Worm (Caenorhabditis elegans): ENCODE measurements around the gene F57B9.1.

F57B9.1 gene

DNA sequence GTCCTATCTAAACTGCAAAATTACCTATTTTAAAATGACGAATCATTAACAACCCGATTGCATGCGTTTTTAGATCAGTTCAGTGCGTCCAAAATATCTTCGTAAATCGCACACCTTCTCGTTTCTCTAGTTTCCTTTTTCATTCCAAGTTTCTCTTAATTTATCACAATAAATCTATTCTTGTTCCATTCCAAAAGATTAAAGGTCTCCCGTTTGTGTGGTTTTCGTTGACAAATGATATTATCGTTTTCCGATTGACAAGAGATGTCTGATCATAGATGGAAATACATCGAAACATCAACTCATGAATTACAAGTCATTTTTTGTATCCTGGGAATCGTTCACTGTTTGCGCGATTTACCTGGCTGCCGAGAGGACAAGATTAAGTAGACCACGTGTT lies 31.3 kb downstream of the F57B9.1 start (continued):
- TF ChIP-seq mef-2 (tag; optimal IDR thresholded peaks at IDR 0.05) (no peak), pag-3 (tag; optimal IDR thresholded peaks at IDR 0.05; ENCODE audit: borderline replicate concordance, insufficient read depth) (no peak), pqm-1 (tag; optimal IDR thresholded peaks at IDR 0.05) (no peak), nhr-90 (tag; optimal IDR thresholded peaks at IDR 0.05; ENCODE audit: poor library complexity) (no peak), ztf-11 (tag; optimal IDR thresholded peaks at IDR 0.05) (no peak), ets-5 (GFP tag; IDR thresholded peaks at IDR 0.05) (no peak), lin-15B (tag; optimal IDR thresholded peaks at IDR 0.05) (no peak), mab-9 (GFP tag; IDR thresholded peaks at IDR 0.05) (no peak), ama-1 (optimal IDR thresholded peaks at IDR 0.05) (no peak), nhr-28 (tag; optimal IDR thresholded peaks at IDR 0.05) (no peak)

DNA sequence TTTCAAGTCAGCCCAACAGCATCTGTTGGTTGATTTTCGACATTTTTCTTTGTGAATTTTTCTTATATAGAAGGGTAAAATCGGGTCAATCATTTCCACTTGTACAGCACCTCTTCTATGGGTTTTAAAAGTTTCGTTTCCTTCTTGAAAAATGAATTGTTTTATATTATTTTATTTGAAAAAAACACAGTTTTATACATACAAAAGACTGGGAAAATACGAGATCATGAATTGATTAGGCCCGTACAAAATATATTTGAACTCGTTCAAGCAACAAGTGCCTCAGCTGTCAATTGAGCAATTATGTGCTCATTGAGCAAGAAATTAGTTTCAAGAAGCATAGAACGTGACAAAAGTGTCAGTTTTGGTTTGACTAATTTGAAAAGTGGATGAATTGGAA lies 40.3 kb downstream of the F57B9.1 start:
- TF ChIP-seq nhr-85 (tag) (no peak), lir-3 (tag; optimal IDR thresholded peaks at IDR 0.05; ENCODE audit: poor library complexity) (no peak), nhr-77 (tag; optimal IDR thresholded peaks at IDR 0.05) (no peak), lin-35 (GFP tag; optimal IDR thresholded peaks at IDR 0.05) (no peak), mef-2 (tag; optimal IDR thresholded peaks at IDR 0.05) (no peak)

DNA sequence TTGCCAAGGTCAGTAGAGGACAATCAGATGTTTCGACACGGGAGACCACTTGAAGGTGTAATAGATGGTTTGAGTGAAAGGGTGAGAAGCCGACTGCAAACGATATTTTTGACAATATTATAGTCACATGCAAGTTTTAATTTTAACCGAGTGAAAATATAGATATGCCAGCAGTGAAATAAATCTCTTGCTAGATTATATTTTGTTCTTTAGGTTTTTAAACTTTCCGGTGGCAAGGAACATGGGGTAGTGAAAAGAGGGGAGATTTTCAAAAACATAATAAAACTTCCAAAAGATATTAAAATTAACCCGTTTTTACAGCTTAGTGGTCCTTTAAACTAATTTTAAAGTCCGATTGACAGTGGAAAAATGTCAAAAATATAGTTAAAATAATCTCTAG lies 43.5 kb downstream of the F57B9.1 start, which contains the start of gene C06E8.5:
TSS of gene C06E8.5 (minus strand) at position 101 of the 400 bp plus-strand sequence.
- TF ChIP-seq grh-1 (GFP tag; IDR thresholded peaks at IDR 0.05) (no peak), tbx-2 (tag; optimal IDR thresholded peaks at IDR 0.05) (no peak), elt-3 (tag; optimal IDR thresholded peaks at IDR 0.05) (no peak), dsc-1 (tag; optimal IDR thresholded peaks at IDR 0.05) (no peak), C16A3.4 (tag; optimal IDR thresholded peaks at IDR 0.05) (no peak), lin-39 (tag; optimal IDR thresholded peaks at IDR 0.05) (no peak), nhr-237 (tag; optimal IDR thresholded peaks at IDR 0.05) (no peak), tlp-1 (tag; optimal IDR thresholded peaks at IDR 0.05) (no peak), nhr-71 (tag; optimal IDR thresholded peaks at IDR 0.05) (no peak), ceh-90 (tag; optimal IDR thresholded peaks at IDR 0.05) (no peak), mef-2 (tag; optimal IDR thresholded peaks at IDR 0.05) (no peak), fkh-4 (tag; optimal IDR thresholded peaks at IDR 0.05; ENCODE audit: borderline replicate concordance) (no peak), blmp-1 (tag; optimal IDR thresholded peaks at IDR 0.05) (no peak), ceh-8 (GFP tag; optimal IDR thresholded peaks at IDR 0.05) (no peak), nhr-77 (tag; optimal IDR thresholded peaks at IDR 0.05) (no peak), aly-2 (tag; optimal IDR thresholded peaks at IDR 0.05) (no peak)

DNA sequence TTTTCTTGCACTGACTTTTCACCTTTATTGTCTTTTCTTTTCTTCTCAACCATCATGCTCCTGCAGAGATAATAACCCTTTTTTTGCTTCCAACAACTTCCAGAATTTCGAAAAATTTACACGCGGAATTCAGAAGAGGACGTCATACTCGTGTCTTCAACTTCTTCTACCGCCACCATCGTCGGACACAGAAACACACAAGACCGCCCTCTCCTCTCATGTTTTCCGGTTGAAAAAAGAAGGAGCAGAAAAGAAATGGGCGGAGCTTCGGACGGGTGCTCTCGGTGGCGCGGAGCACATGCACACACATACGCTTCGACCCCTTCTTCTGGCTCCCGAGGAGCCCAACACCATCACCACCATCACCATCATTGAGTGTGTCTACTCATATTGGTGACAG lies 46.9 kb downstream of the F57B9.1 start, which contains the start of gene lgc-38:
TSS of gene lgc-38 (plus strand) at position 301 of the 400 bp plus-strand sequence.
- TF ChIP-seq lin-14 (GFP tag; optimal IDR thresholded peaks at IDR 0.05) (peak; percentile 7), tlp-1 (tag; optimal IDR thresholded peaks at IDR 0.05) (no peak)

DNA sequence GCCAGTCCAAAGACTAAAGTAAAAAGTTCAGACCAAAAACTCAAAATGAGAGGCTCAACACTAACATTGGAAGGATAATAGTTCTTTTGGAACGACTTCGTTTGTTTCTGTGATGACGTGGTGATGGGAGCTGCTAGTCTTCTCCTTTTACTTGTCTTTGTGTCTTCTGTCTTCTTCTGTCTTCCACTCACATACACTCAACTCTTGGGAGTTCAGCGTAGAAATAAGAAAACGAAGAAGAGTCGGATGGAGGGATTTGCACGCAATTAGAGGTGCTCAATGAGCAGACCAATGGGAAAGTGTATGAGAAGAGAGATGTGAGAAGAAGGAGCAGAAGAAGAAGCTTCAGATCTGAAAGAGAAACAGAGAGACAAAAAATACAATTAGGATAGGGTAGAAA lies 50.2 kb downstream of the F57B9.1 start:
- TF ChIP-seq efl-1 (optimal IDR thresholded peaks at IDR 0.05): no peak
- TF ChIP-seq efl-1 (GFP tag; optimal IDR thresholded peaks at IDR 0.05 in 1 of 2): peak in 1 of 2 experiments; percentile 57
- peak; percentile 52 for TF ChIP-seq lin-14 (GFP tag; optimal IDR thresholded peaks at IDR 0.05)
- no peak for TF ChIP-seq isw-1 (GFP tag; IDR thresholded peaks at IDR 0.05)

Data from whole organism, L1 larva.